Fruit fly (Drosophila melanogaster) whole organism, embryonic: ENCODE measurements around the gene CG9297.

Experiments used
- Atf6 ChIP-seq: fragments of 200-800 bp; sonication (Bioruptor generic); IDR thresholded peaks from 2 replicates; pipeline ENCODE4 v1.3.6; 2022; ENCODE audit warnings: missing biosample characterization, missing genetic modification characterization
- Awh ChIP-seq: fragments of 200-800 bp; sonication (Bioruptor generic); IDR thresholded peaks from 2 replicates; pipeline ENCODE4, ENCODE4 v1.3.6; 2022; ENCODE audit warnings: missing biosample characterization, missing genetic modification characterization
- Bteb2 ChIP-seq: fragments of 200-800 bp; sonication (Bioruptor generic); optimal IDR thresholded peaks from 2 replicates; lab custom pipeline; 2016; ENCODE audit warnings: missing biosample characterization, missing genetic modification characterization
- CG1024 ChIP-seq: fragments of 200-800 bp; sonication (Bioruptor generic); IDR thresholded peaks from 2 replicates; pipeline ENCODE4 v1.3.6; 2022; ENCODE audit warnings: missing biosample characterization, missing genetic modification characterization
- CG10321 ChIP-seq: fragments of 200-800 bp; sonication (Bioruptor generic); IDR thresholded peaks from 2 replicates; pipeline ENCODE4 v1.3.6; 2022; ENCODE audit warnings: missing biosample characterization, missing genetic modification characterization
- CG10959 ChIP-seq: fragments of 200-800 bp; sonication (Bioruptor generic); IDR thresholded peaks from 2 replicates; pipeline ENCODE4 v1.3.6; 2022; ENCODE audit warnings: missing biosample characterization, missing genetic modification characterization
- CG11504 ChIP-seq: fragments of 200-800 bp; sonication (Bioruptor generic); optimal IDR thresholded peaks from 3 replicates; lab custom pipeline; 2019; ENCODE audit warnings: missing biosample characterization, mild to moderate bottlenecking, missing genetic modification characterization, moderate library complexity
- CG12104 ChIP-seq: fragments of 200-800 bp; sonication (Bioruptor generic); optimal IDR thresholded peaks from 3 replicates; lab custom pipeline; 2016; ENCODE audit warnings: missing biosample characterization, missing genetic modification characterization
- CG14014 ChIP-seq: fragments of 200-800 bp; sonication (Bioruptor generic); IDR thresholded peaks from 2 replicates; pipeline ENCODE4 v1.3.6; 2022; ENCODE audit warnings: missing biosample characterization, missing genetic modification characterization
- CG1529 ChIP-seq: fragments of 200-800 bp; sonication (Bioruptor generic); optimal IDR thresholded peaks from 3 replicates; lab custom pipeline; 2018; ENCODE audit warnings: missing biosample characterization, missing genetic modification characterization
- CG1602 ChIP-seq: fragments of 200-800 bp; sonication (Bioruptor generic); optimal IDR thresholded peaks from 3 replicates; lab custom pipeline; 2016; ENCODE audit warnings: missing biosample characterization, missing genetic modification characterization
- CG16863 ChIP-seq: fragments of 200-800 bp; sonication (Bioruptor generic); optimal IDR thresholded peaks from 3 replicates; lab custom pipeline; 2016; ENCODE audit warnings: missing biosample characterization, missing genetic modification characterization
- CG17361 ChIP-seq: fragments of 200-800 bp; sonication (Bioruptor generic); IDR thresholded peaks from 3 replicates; pipeline ENCODE4 v1.3.6; 2022; ENCODE audit warnings: missing biosample characterization, missing genetic modification characterization
- CG18262 ChIP-seq: fragments of 200-800 bp; optimal IDR thresholded peaks from 3 replicates; lab custom pipeline; 2019; ENCODE audit warnings: missing biosample characterization, mild to moderate bottlenecking, missing genetic modification characterization, moderate library complexity
- CG18476 ChIP-seq: fragments of 200-800 bp; sonication (Bioruptor generic); optimal IDR thresholded peaks from 2 replicates; lab custom pipeline; 2016; ENCODE audit warnings: missing biosample characterization, mild to moderate bottlenecking, missing genetic modification characterization
- CG31365 ChIP-seq: fragments of 200-800 bp; sonication (Bioruptor generic); optimal IDR thresholded peaks from 2 replicates; lab custom pipeline; 2018; ENCODE audit warnings: missing biosample characterization, mild to moderate bottlenecking, missing genetic modification characterization
- CG31388 ChIP-seq: fragments of 200-800 bp; sonication (Bioruptor generic); optimal IDR thresholded peaks from 2 replicates; lab custom pipeline; 2016; ENCODE audit warnings: missing biosample characterization, missing genetic modification characterization
- CG6254 ChIP-seq: fragments of 200-800 bp; sonication (Bioruptor generic); optimal IDR thresholded peaks from 3 replicates; lab custom pipeline; 2017; ENCODE audit warnings: mild to moderate bottlenecking, missing biosample characterization, missing genetic modification reagents, missing genetic modification characterization
- CG7556 ChIP-seq: fragments of 200-800 bp; sonication (Bioruptor generic); optimal IDR thresholded peaks from 2 replicates; lab custom pipeline; 2017; ENCODE audit warnings: missing biosample characterization, mild to moderate bottlenecking, missing genetic modification characterization
- CG8290 ChIP-seq, 3 experiments: fragments of 200-800 bp; sonication (Bioruptor generic); optimal IDR thresholded peaks; 2 replicates each; lab custom pipeline; 2016 to 2019; ENCODE audit warnings: missing biosample characterization in 3 of 3, missing genetic modification characterization in 3 of 3, mild to moderate bottlenecking in 2 of 3, moderate library complexity in 1 of 3
- CG9727 ChIP-seq: fragments of 200-800 bp; sonication (Bioruptor generic); optimal IDR thresholded peaks from 3 replicates; lab custom pipeline; 2017; ENCODE audit warnings: missing biosample characterization, mild to moderate bottlenecking, missing genetic modification characterization
- CoRest ChIP-seq: fragments of 200-800 bp; sonication (Bioruptor generic); optimal IDR thresholded peaks from 3 replicates; lab custom pipeline; 2018; ENCODE audit warnings: missing biosample characterization, mild to moderate bottlenecking, missing genetic modification characterization, moderate library complexity
- D19A ChIP-seq: fragments of 200-800 bp; optimal IDR thresholded peaks from 3 replicates; lab custom pipeline; 2019; ENCODE audit warnings: missing biosample characterization, mild to moderate bottlenecking, missing genetic modification characterization, moderate library complexity
- E2f2 ChIP-seq: fragments of 200-800 bp; sonication (Bioruptor generic); IDR thresholded peaks from 2 replicates; pipeline ENCODE4 v1.3.6; 2022; ENCODE audit warnings: missing biosample characterization, missing genetic modification characterization
- Hr51 ChIP-seq, 2 experiments: fragments of 200-800 bp; sonication (Bioruptor generic); optimal IDR thresholded peaks; 2 replicates in 1 of 2; 3 replicates in 1 of 2; lab custom pipeline; 2016 to 2018; ENCODE audit warnings: missing biosample characterization in 2 of 2, missing genetic modification characterization in 2 of 2, mild to moderate bottlenecking in 1 of 2, moderate library complexity in 1 of 2
- Lim3 ChIP-seq: fragments of 200-800 bp; sonication (Bioruptor generic); IDR thresholded peaks from 2 replicates; pipeline ENCODE4 v1.3.6; 2022; ENCODE audit warnings: missing biosample characterization, missing genetic modification characterization
- Ptx1 ChIP-seq: fragments of 200-800 bp; sonication (Bioruptor generic); IDR thresholded peaks from 2 replicates; pipeline ENCODE4 v1.3.6; 2022; ENCODE audit warnings: missing biosample characterization, missing genetic modification characterization
- Sry-δ ChIP-seq: fragments of 200-800 bp; sonication (Bioruptor generic); optimal IDR thresholded peaks from 2 replicates; lab custom pipeline; 2016; ENCODE audit warnings: missing biosample characterization, missing genetic modification characterization
- Xrp1 ChIP-seq: fragments of 200-800 bp; sonication (Bioruptor generic); IDR thresholded peaks from 2 replicates; pipeline ENCODE4 v1.3.6; 2022; ENCODE audit warnings: missing biosample characterization, missing genetic modification characterization
- YL-1 ChIP-seq: fragments of 200-800 bp; sonication (Bioruptor generic); optimal IDR thresholded peaks from 3 replicates; lab custom pipeline; 2017; ENCODE audit warnings: missing biosample characterization, mild to moderate bottlenecking, missing genetic modification characterization
- ara ChIP-seq: fragments of 200-800 bp; sonication (Bioruptor generic); IDR thresholded peaks from 2 replicates; pipeline ENCODE4 v1.3.6; 2022; ENCODE audit warnings: missing biosample characterization, missing genetic modification characterization
- ci ChIP-seq: fragments of 200-800 bp; sonication (Bioruptor generic); IDR thresholded peaks from 3 replicates; pipeline ENCODE4 v1.3.6; 2022; ENCODE audit warnings: missing biosample characterization, missing genetic modification characterization
- crc ChIP-seq: fragments of 200-800 bp; sonication (Bioruptor generic); optimal IDR thresholded peaks from 2 replicates; lab custom pipeline; 2016; ENCODE audit warnings: missing biosample characterization, missing genetic modification characterization
- eve ChIP-seq, 2 experiments: fragments of >200 bp; optimal IDR thresholded peaks; 2 replicates each; lab custom pipeline; 2017; ENCODE audit warnings: missing biosample characterization in 2 of 2, missing genetic modification characterization in 2 of 2
- gce ChIP-seq: fragments of 200-800 bp; sonication (Bioruptor generic); IDR thresholded peaks from 3 replicates; pipeline ENCODE4 v1.3.6; 2022; ENCODE audit warnings: missing biosample characterization, missing genetic modification characterization
- gcm2 ChIP-seq: fragments of 200-800 bp; sonication (Bioruptor generic); optimal IDR thresholded peaks from 2 replicates; lab custom pipeline; 2016; ENCODE audit warnings: missing biosample characterization, missing genetic modification characterization
- gfzf ChIP-seq: fragments of 200-800 bp; sonication (Bioruptor generic); optimal IDR thresholded peaks from 2 replicates; lab custom pipeline; 2016; ENCODE audit warnings: missing biosample characterization, mild to moderate bottlenecking, missing genetic modification characterization, moderate library complexity
- gsb-n ChIP-seq: fragments of 200-800 bp; sonication (Bioruptor generic); optimal IDR thresholded peaks from 3 replicates; lab custom pipeline; 2018; ENCODE audit warnings: missing biosample characterization, mild to moderate bottlenecking, missing genetic modification characterization
- ham ChIP-seq: fragments of 200-800 bp; sonication (Bioruptor generic); IDR thresholded peaks from 2 replicates; pipeline ENCODE4 v1.3.6; 2022; ENCODE audit warnings: missing biosample characterization, missing genetic modification characterization
- hb ChIP-seq: fragments of 200-800 bp; sonication (Bioruptor generic); IDR thresholded peaks from 3 replicates; pipeline ENCODE4 v1.3.6; 2022; ENCODE audit warnings: missing biosample characterization, missing genetic modification characterization; ENCODE audit not compliant: partially characterized antibody
- hbn ChIP-seq: fragments of 200-800 bp; sonication (Bioruptor generic); IDR thresholded peaks from 2 replicates; pipeline ENCODE4 v1.3.6; 2022; ENCODE audit warnings: missing biosample characterization, missing genetic modification characterization; ENCODE audit not compliant: partially characterized antibody
- jing ChIP-seq: fragments of 200-800 bp; sonication (Bioruptor generic); optimal IDR thresholded peaks from 2 replicates; lab custom pipeline; 2018; ENCODE audit warnings: missing biosample characterization, mild to moderate bottlenecking, missing genetic modification characterization
- lola ChIP-seq, 3 experiments: fragments of >200 bp in 2 of 3; fragments of 200-800 bp in 1 of 3; sonication (Bioruptor generic) in 1 of 3; optimal IDR thresholded peaks; 2 replicates each; lab custom pipeline; 2017 to 2019; ENCODE audit warnings: missing biosample characterization in 3 of 3, missing genetic modification characterization in 3 of 3, mild to moderate bottlenecking in 1 of 3, moderate library complexity in 1 of 3
- sc ChIP-seq, 3 experiments: fragments of >200 bp in 2 of 3; fragments of 200-800 bp in 1 of 3; sonication (Bioruptor generic) in 1 of 3; optimal IDR thresholded peaks; 2 replicates in 2 of 3; 3 replicates in 1 of 3; lab custom pipeline; 2017; ENCODE audit warnings: mild to moderate bottlenecking in 1 of 3, missing biosample characterization in 1 of 3, missing genetic modification characterization in 1 of 3, missing genetic modification reagents in 1 of 3
- sens ChIP-seq: fragments of 200-800 bp; sonication (Bioruptor generic); peaks from one replicate; lab custom pipeline; 2016; ENCODE audit warnings: missing biosample characterization, missing genetic modification characterization
- shn ChIP-seq: fragments of 200-800 bp; sonication (Bioruptor generic); optimal IDR thresholded peaks from 3 replicates; lab custom pipeline; 2016; ENCODE audit warnings: missing biosample characterization, missing genetic modification characterization
- slou ChIP-seq: fragments of 200-800 bp; sonication (Bioruptor generic); optimal IDR thresholded peaks from 3 replicates; lab custom pipeline; 2016; ENCODE audit warnings: missing biosample characterization, missing genetic modification characterization
- sr ChIP-seq: fragments of 200-800 bp; sonication (Bioruptor generic); IDR thresholded peaks from 3 replicates; pipeline ENCODE4 v1.3.6; 2022; ENCODE audit warnings: missing biosample characterization, missing genetic modification characterization
- tin ChIP-seq: fragments of 200-800 bp; sonication (Bioruptor generic); optimal IDR thresholded peaks from 3 replicates; lab custom pipeline; 2016; ENCODE audit warnings: missing biosample characterization, missing genetic modification characterization
- tio ChIP-seq: fragments of 200-800 bp; sonication (Bioruptor generic); optimal IDR thresholded peaks from 2 replicates; lab custom pipeline; 2017; ENCODE audit warnings: missing biosample characterization, missing genetic modification characterization, inconsistent platforms
- wek ChIP-seq: fragments of 200-800 bp; sonication (Bioruptor generic); optimal IDR thresholded peaks from 3 replicates; lab custom pipeline; 2018; ENCODE audit warnings: missing biosample characterization, mild to moderate bottlenecking, missing genetic modification characterization, moderate library complexity

CG9297 gene

dm6 chr3R:13806710-13807093, 35.4 kb downstream of the CG9297 start (continued):
- TF ChIP-seq sc (optimal IDR thresholded peaks at IDR 0.05; lab: Kevin White, UChicago) (no peak), sc (GFP tag; optimal IDR thresholded peaks at IDR 0.05; lab: Kevin White, UChicago) (no peak), YL-1 (no peak), Ptx1 (GFP tag; lab: Robert Waterston, UW) (no peak), CG31388 (GFP tag; lab: Kevin White, UChicago) (no peak), CG1529 (no peak), crc (GFP tag; lab: Kevin White, UChicago) (no peak), CG10959 (GFP tag; lab: Robert Waterston, UW) (no peak), hbn (GFP tag; lab: Robert Waterston, UW) (no peak), shn (GFP tag; lab: Kevin White, UChicago) (no peak), ara (GFP tag; lab: Robert Waterston, UW) (no peak), CG1602 (GFP tag; lab: Kevin White, UChicago) (no peak), Sry-δ (GFP tag; lab: Kevin White, UChicago) (no peak), tin (no peak), lola (GFP tag; optimal IDR thresholded peaks at IDR 0.05; lab: Kevin White, UChicago) (peak in 1 of 3 experiments; percentile 0), Hr51 (GFP tag; optimal IDR thresholded peaks at IDR 0.05; lab: Kevin White, UChicago) (peak in 1 of 2 experiments; percentile 18), Awh (GFP tag; lab: Robert Waterston, UW) (no peak), sens (GFP tag; lab: Kevin White, UChicago) (peak; percentile 66), CG10321 (GFP tag; lab: Robert Waterston, UW) (no peak), CG31365 (tag; lab: Kevin White, UChicago) (no peak), CG18262 (tag; lab: Kevin White, UChicago) (peak; percentile 12), sr (GFP tag; lab: Robert Waterston, UW) (no peak), gce (GFP tag; lab: Robert Waterston, UW) (no peak), Lim3 (GFP tag; lab: Robert Waterston, UW) (no peak), ci (GFP tag; lab: Robert Waterston, UW) (no peak), CG17361 (GFP tag; lab: Robert Waterston, UW) (0 out of 3 replicates have a peak, but pooled peaks have one; percentile 23), CG7556 (peak; percentile 19), CoRest (tag; lab: Kevin White, UChicago) (no peak), Bteb2 (GFP tag; lab: Kevin White, UChicago) (no peak), CG14014 (GFP tag; lab: Robert Waterston, UW) (no peak), CG6254 (GFP tag; lab: Kevin White, UChicago) (no peak), Atf6 (no peak), tio (GFP tag; lab: Kevin White, UChicago) (no peak), ham (GFP tag; lab: Robert Waterston, UW) (no peak), CG9727 (GFP tag; lab: Kevin White, UChicago) (no peak), CG12104 (GFP tag; lab: Kevin White, UChicago) (no peak), gfzf (GFP tag; lab: Kevin White, UChicago) (no peak), CG11504 (peak; percentile 28), CG8290 (GFP tag; optimal IDR thresholded peaks at IDR 0.05; lab: Kevin White, UChicago) (no peak), CG8290 (tag; optimal IDR thresholded peaks at IDR 0.05; lab: Kevin White, UChicago) (no peak), jing (GFP tag; lab: Kevin White, UChicago) (no peak), CG16863 (GFP tag; lab: Kevin White, UChicago) (no peak), eve (GFP tag; optimal IDR thresholded peaks at IDR 0.05; lab: Kevin White, UChicago) (peak in 1 of 2 experiments; percentile 46), CG1024 (GFP tag; lab: Robert Waterston, UW) (no peak), E2f2 (no peak), hb (no peak), wek (GFP tag; lab: Kevin White, UChicago) (no peak), slou (GFP tag; lab: Kevin White, UChicago) (no peak), CG18476 (GFP tag; lab: Kevin White, UChicago) (no peak), gcm2 (GFP tag; lab: Kevin White, UChicago) (no peak), Xrp1 (GFP tag; lab: Robert Waterston, UW) (peak; percentile 11; the same call in 1 of the 2 replicates), D19A (tag; lab: Kevin White, UChicago) (peak; percentile 13), gsb-n (tag; lab: Kevin White, UChicago) (no peak)
